Fruit fly (Drosophila melanogaster) whole organism, embryonic: ENCODE measurements around the gene Wnt6.

Experiments used
- Ada2b ChIP-seq: fragments of 200-800 bp; sonication (Bioruptor generic); IDR thresholded peaks from 2 replicates; pipeline ENCODE4 v1.3.6; 2022; ENCODE audit warnings: missing biosample characterization, missing genetic modification characterization
- B-H1 ChIP-seq: fragments of 200-800 bp; sonication (Bioruptor generic); IDR thresholded peaks from 3 replicates; pipeline ENCODE4 v1.3.6; 2022; ENCODE audit warnings: missing biosample characterization, missing genetic modification characterization
- Bdp1 ChIP-seq: fragments of 200-800 bp; sonication (Bioruptor generic); optimal IDR thresholded peaks from 3 replicates; lab custom pipeline; 2016; ENCODE audit warnings: missing biosample characterization, missing genetic modification characterization
- BtbVII ChIP-seq: fragments of 200-800 bp; sonication (Bioruptor generic); optimal IDR thresholded peaks from 3 replicates; lab custom pipeline; 2017; ENCODE audit warnings: missing biosample characterization, mild to moderate bottlenecking, missing genetic modification characterization
- CG10543 ChIP-seq: fragments of 200-800 bp; sonication (Bioruptor generic); optimal IDR thresholded peaks from 3 replicates; lab custom pipeline; 2017; ENCODE audit warnings: missing biosample characterization, mild to moderate bottlenecking, missing genetic modification characterization, moderate library complexity
- CG10959 ChIP-seq: fragments of 200-800 bp; sonication (Bioruptor generic); IDR thresholded peaks from 2 replicates; pipeline ENCODE4 v1.3.6; 2022; ENCODE audit warnings: missing biosample characterization, missing genetic modification characterization
- CG11695 ChIP-seq: fragments of 200-800 bp; sonication (Bioruptor generic); IDR thresholded peaks from 3 replicates; pipeline ENCODE4 v1.3.6; 2022; ENCODE audit warnings: missing biosample characterization, missing genetic modification characterization
- CG13296 ChIP-seq: fragments of 200-800 bp; sonication (Bioruptor generic); optimal IDR thresholded peaks from 3 replicates; lab custom pipeline; 2018; ENCODE audit warnings: missing biosample characterization, mild to moderate bottlenecking, missing genetic modification characterization
- CG14441 ChIP-seq: fragments of 200-800 bp; sonication (Bioruptor generic); IDR thresholded peaks from 2 replicates; pipeline ENCODE4 v1.3.6; 2022; ENCODE audit warnings: missing biosample characterization, missing genetic modification characterization
- CG14667 ChIP-seq: fragments of 200-800 bp; sonication (Bioruptor generic); IDR thresholded peaks from 2 replicates; pipeline ENCODE4 v1.3.6; 2022; ENCODE audit warnings: missing biosample characterization, missing genetic modification characterization
- CG14965 ChIP-seq: fragments of 200-800 bp; sonication (Bioruptor generic); optimal IDR thresholded peaks from 2 replicates; lab custom pipeline; 2016; ENCODE audit warnings: missing biosample characterization, missing genetic modification characterization, borderline replicate concordance
- CG1603 ChIP-seq: fragments of 200-800 bp; sonication (Bioruptor generic); optimal IDR thresholded peaks from 2 replicates; lab custom pipeline; 2019; ENCODE audit warnings: missing biosample characterization, mild to moderate bottlenecking, missing genetic modification characterization, moderate library complexity
- CG3995 ChIP-seq: fragments of 200-800 bp; sonication (Bioruptor generic); optimal IDR thresholded peaks from 3 replicates; lab custom pipeline; 2016; ENCODE audit warnings: missing biosample characterization, missing genetic modification characterization
- CG4360 ChIP-seq: fragments of 200-800 bp; sonication (Bioruptor generic); IDR thresholded peaks from 2 replicates; pipeline ENCODE4 v1.3.6; 2022; ENCODE audit warnings: missing biosample characterization, missing genetic modification characterization
- CG4404 ChIP-seq: fragments of 200-800 bp; sonication (Bioruptor generic); IDR thresholded peaks from 2 replicates; pipeline ENCODE4 v1.3.6; 2022; ENCODE audit warnings: missing biosample characterization, missing genetic modification characterization
- CG4730 ChIP-seq: fragments of 200-800 bp; sonication (Bioruptor generic); IDR thresholded peaks from 2 replicates; pipeline ENCODE4 v1.3.6; 2022; ENCODE audit warnings: missing biosample characterization, missing genetic modification characterization
- CG7357 ChIP-seq: fragments of 200-800 bp; sonication (Bioruptor generic); IDR thresholded peaks from 3 replicates; pipeline ENCODE4 v1.3.6; 2022; ENCODE audit warnings: missing biosample characterization, missing genetic modification characterization
- CG8388 ChIP-seq: fragments of 200-800 bp; sonication (Bioruptor generic); optimal IDR thresholded peaks from 2 replicates; lab custom pipeline; 2019; ENCODE audit warnings: missing biosample characterization, mild to moderate bottlenecking, missing genetic modification characterization, moderate library complexity
- CHES-1-like ChIP-seq: fragments of 200-800 bp; sonication (Bioruptor generic); optimal IDR thresholded peaks from 2 replicates; lab custom pipeline; 2016; ENCODE audit warnings: missing biosample characterization, missing genetic modification characterization
- Dbx ChIP-seq: fragments of 200-800 bp; sonication (Bioruptor generic); IDR thresholded peaks from 3 replicates; pipeline ENCODE4 v1.3.6; 2022; ENCODE audit warnings: missing biosample characterization, missing genetic modification characterization
- Doc2 ChIP-seq: fragments of 200-800 bp; sonication (Bioruptor generic); IDR thresholded peaks from 2 replicates; pipeline ENCODE4 v1.3.6; 2022; ENCODE audit warnings: missing biosample characterization, missing genetic modification characterization
- E2f1 ChIP-seq: fragments of 200-800 bp; sonication (Bioruptor generic); IDR thresholded peaks from 2 replicates; pipeline ENCODE4 v1.3.6; 2022; ENCODE audit warnings: missing biosample characterization, missing genetic modification characterization
- Fer3 ChIP-seq: fragments of 200-800 bp; sonication (Bioruptor generic); optimal IDR thresholded peaks from 2 replicates; lab custom pipeline; 2018; ENCODE audit warnings: missing biosample characterization, mild to moderate bottlenecking, missing genetic modification characterization, moderate library complexity
- HmgZ ChIP-seq: fragments of 200-800 bp; sonication (Bioruptor generic); optimal IDR thresholded peaks from 2 replicates; lab custom pipeline; 2018; ENCODE audit warnings: missing biosample characterization, mild to moderate bottlenecking, missing genetic modification characterization
- Myb ChIP-seq: fragments of 200-800 bp; sonication (Bioruptor generic); optimal IDR thresholded peaks from 2 replicates; lab custom pipeline; 2016; ENCODE audit warnings: missing biosample characterization, missing genetic modification characterization
- Optix ChIP-seq: fragments of 200-800 bp; sonication (Bioruptor generic); IDR thresholded peaks from 3 replicates; pipeline ENCODE4 v1.3.6; 2022; ENCODE audit warnings: missing biosample characterization, missing genetic modification characterization
- Ptx1 ChIP-seq: fragments of 200-800 bp; sonication (Bioruptor generic); IDR thresholded peaks from 2 replicates; pipeline ENCODE4 v1.3.6; 2022; ENCODE audit warnings: missing biosample characterization, missing genetic modification characterization
- Rfx ChIP-seq: fragments of 200-800 bp; sonication (Bioruptor generic); IDR thresholded peaks from 2 replicates; pipeline ENCODE4 v1.3.6; 2022; ENCODE audit warnings: missing biosample characterization, missing genetic modification characterization
- Sox102F ChIP-seq: fragments of 200-800 bp; sonication (Bioruptor generic); optimal IDR thresholded peaks from 2 replicates; lab custom pipeline; 2018; ENCODE audit warnings: missing biosample characterization, mild to moderate bottlenecking, missing genetic modification characterization, moderate library complexity
- Xrp1 ChIP-seq: fragments of 200-800 bp; sonication (Bioruptor generic); IDR thresholded peaks from 2 replicates; pipeline ENCODE4 v1.3.6; 2022; ENCODE audit warnings: missing biosample characterization, missing genetic modification characterization
- caup ChIP-seq: fragments of 200-800 bp; sonication (Bioruptor generic); optimal IDR thresholded peaks from 3 replicates; lab custom pipeline; 2017; ENCODE audit warnings: missing biosample characterization, mild to moderate bottlenecking, missing genetic modification characterization, moderate library complexity; ENCODE audit not compliant: severe bottlenecking
- esg ChIP-seq: fragments of 200-800 bp; sonication (Bioruptor generic); conservative IDR thresholded peaks from 2 replicates; pipeline ENCODE4 v1.3.6; 2022; ENCODE audit warnings: missing biosample characterization, missing genetic modification characterization
- fd64A ChIP-seq: fragments of 200-800 bp; sonication (Bioruptor generic); optimal IDR thresholded peaks from 3 replicates; lab custom pipeline; 2018; ENCODE audit warnings: missing biosample characterization, mild to moderate bottlenecking, missing genetic modification characterization
- fu2 ChIP-seq: fragments of 200-800 bp; sonication (Bioruptor generic); optimal IDR thresholded peaks from 2 replicates; lab custom pipeline; 2016; ENCODE audit warnings: missing biosample characterization, missing genetic modification characterization
- gcm ChIP-seq: fragments of 200-800 bp; sonication (Bioruptor generic); optimal IDR thresholded peaks from 2 replicates; lab custom pipeline; 2019; ENCODE audit warnings: missing biosample characterization, mild to moderate bottlenecking, missing genetic modification characterization, moderate library complexity
- ham ChIP-seq: fragments of 200-800 bp; sonication (Bioruptor generic); IDR thresholded peaks from 2 replicates; pipeline ENCODE4 v1.3.6; 2022; ENCODE audit warnings: missing biosample characterization, missing genetic modification characterization
- luna ChIP-seq: fragments of 200-800 bp; sonication (Bioruptor generic); optimal IDR thresholded peaks from 2 replicates; lab custom pipeline; 2016; ENCODE audit warnings: missing biosample characterization, missing genetic modification characterization
- peb ChIP-seq: fragments of 200-800 bp; sonication (Bioruptor generic); IDR thresholded peaks from 2 replicates; pipeline ENCODE4 v1.3.6; 2022; ENCODE audit warnings: missing biosample characterization, missing genetic modification characterization
- prd ChIP-seq, 3 experiments: fragments of >200 bp in 2 of 3; fragments of 200-800 bp in 1 of 3; sonication (Bioruptor generic) in 1 of 3; optimal IDR thresholded peaks in 2 of 3; IDR thresholded peaks in 1 of 3; 2 replicates in 2 of 3; 3 replicates in 1 of 3; pipeline versions ENCODE4 v1.3.6 to Lab custom; 2017 to 2022; ENCODE audit warnings: missing biosample characterization in 1 of 3, missing genetic modification characterization in 1 of 3
- ranshi ChIP-seq: fragments of 200-800 bp; sonication (Bioruptor generic); IDR thresholded peaks from 2 replicates; pipeline ENCODE4 v1.3.6; 2022; ENCODE audit warnings: missing biosample characterization, missing genetic modification characterization
- row ChIP-seq: fragments of 200-800 bp; sonication (Bioruptor generic); IDR thresholded peaks from 3 replicates; pipeline ENCODE4 v1.3.6; 2022; ENCODE audit warnings: missing biosample characterization, missing genetic modification characterization
- schlank ChIP-seq: fragments of 200-800 bp; sonication (Bioruptor generic); optimal IDR thresholded peaks from 2 replicates; lab custom pipeline; 2018; ENCODE audit warnings: missing biosample characterization, mild to moderate bottlenecking, missing genetic modification characterization
- sd ChIP-seq: fragments of 200-800 bp; sonication (Bioruptor generic); optimal IDR thresholded peaks from 3 replicates; lab custom pipeline; 2018; ENCODE audit warnings: missing biosample characterization, mild to moderate bottlenecking, missing genetic modification characterization, moderate library complexity
- sna ChIP-seq: fragments of 200-800 bp; sonication (Bioruptor generic); IDR thresholded peaks from 2 replicates; pipeline ENCODE4 v1.3.6; 2022; ENCODE audit warnings: missing biosample characterization, missing genetic modification characterization; ENCODE audit not compliant: partially characterized antibody
- so ChIP-seq: fragments of 200-800 bp; sonication (Bioruptor generic); IDR thresholded peaks from 3 replicates; pipeline ENCODE4 v1.3.6; 2022; ENCODE audit warnings: missing biosample characterization, missing genetic modification characterization
- ssp ChIP-seq: fragments of 200-800 bp; sonication (Bioruptor generic); IDR thresholded peaks from 2 replicates; pipeline ENCODE4 v1.3.6; 2022; ENCODE audit warnings: missing biosample characterization, missing genetic modification characterization
- tna ChIP-seq: fragments of 200-800 bp; sonication (Bioruptor generic); IDR thresholded peaks from 2 replicates; pipeline ENCODE4 v1.3.6; 2022; ENCODE audit warnings: missing biosample characterization, missing genetic modification characterization; ENCODE audit not compliant: partially characterized antibody
- yki ChIP-seq: fragments of >200 bp; optimal IDR thresholded peaks from 3 replicates; lab custom pipeline; 2018
- zfh1 ChIP-seq: fragments of 200-800 bp; sonication (Bioruptor generic); IDR thresholded peaks from 3 replicates; pipeline ENCODE4 v1.3.6; 2022; ENCODE audit warnings: missing biosample characterization, missing genetic modification characterization

The Wnt6 gene

DNA sequence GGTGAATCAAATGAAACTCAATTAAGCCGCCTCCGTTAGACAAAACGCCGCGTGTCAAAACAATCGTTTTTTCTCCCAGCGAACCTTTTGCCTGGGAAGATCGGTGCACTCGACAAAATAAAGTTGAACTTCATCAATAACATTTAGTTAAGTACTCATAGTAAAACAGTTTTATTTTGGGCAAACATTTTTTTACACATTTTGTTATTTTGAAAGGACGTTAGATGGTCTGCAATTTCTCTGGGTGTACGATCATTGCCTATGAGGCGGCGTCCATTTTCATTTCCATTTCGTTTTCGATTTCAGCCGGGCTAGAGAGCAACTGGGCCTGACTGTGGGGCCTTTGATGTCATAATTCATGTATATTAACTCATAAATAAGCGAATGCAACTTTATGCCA, 7.1 kb upstream of the Wnt6 start (continued):
- TF ChIP-seq gcm (GFP tag; lab: Kevin White, UChicago) (no peak), CG4360 (GFP tag; lab: Robert Waterston, UW) (no peak), BtbVII (GFP tag; lab: Kevin White, UChicago) (no peak), peb (GFP tag; lab: Robert Waterston, UW) (0 out of 2 replicates have a peak, but pooled peaks have one; percentile 35), schlank (tag; lab: Kevin White, UChicago) (no peak), yki (lab: Kevin White, UChicago) (no peak), so (GFP tag; lab: Robert Waterston, UW) (no peak), Bdp1 (GFP tag; lab: Kevin White, UChicago) (no peak), Rfx (GFP tag; lab: Robert Waterston, UW) (no peak), zfh1 (GFP tag; lab: Robert Waterston, UW) (no peak), CG10959 (GFP tag; lab: Robert Waterston, UW) (no peak)

DNA sequence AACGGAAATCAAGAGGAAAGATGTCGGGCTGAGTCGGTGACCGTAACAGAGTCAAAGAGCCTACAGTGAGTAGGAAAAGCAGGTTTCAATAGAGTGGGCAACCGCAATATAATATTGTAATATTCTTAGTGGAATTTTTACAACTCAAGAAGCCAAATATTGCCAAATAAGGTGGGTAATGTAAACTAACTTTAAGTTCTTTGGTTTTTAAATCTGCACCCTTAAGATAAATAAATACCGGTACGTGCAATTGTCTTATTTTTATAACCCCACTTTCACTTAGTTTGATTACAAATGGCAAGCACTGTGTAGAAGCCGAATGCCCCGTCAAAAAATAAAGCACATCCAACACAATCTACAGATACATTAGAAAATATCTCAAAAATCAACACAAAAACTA, 734 bp upstream of the Wnt6 start:
- TF ChIP-seq CG8388 (GFP tag; lab: Kevin White, UChicago) (peak; percentile 99), CG14667 (GFP tag; lab: Robert Waterston, UW) (peak; percentile 45; the same call in 1 of the 2 replicates), CG14441 (GFP tag; lab: Robert Waterston, UW) (peak; percentile 32; the same call in 1 of the 2 replicates), Xrp1 (GFP tag; lab: Robert Waterston, UW) (peak; percentile 15; the same call in 1 of the 2 replicates), E2f1 (peak; percentile 35; the same call in 1 of the 2 replicates), Dbx (GFP tag; lab: Robert Waterston, UW) (peak; percentile 39; the same call in 1 of the 3 replicates), fd64A (GFP tag; lab: Kevin White, UChicago) (no peak), Ada2b (GFP tag; lab: Robert Waterston, UW) (peak; percentile 33; the same call in 1 of the 2 replicates), CG4404 (peak; percentile 44), B-H1 (GFP tag; lab: Robert Waterston, UW) (peak; percentile 22), Optix (GFP tag; lab: Robert Waterston, UW) (no peak), CG14965 (GFP tag; lab: Kevin White, UChicago) (no peak), Sox102F (peak; percentile 22), CG7357 (GFP tag; lab: Robert Waterston, UW) (peak; percentile 41; the same call in 1 of the 3 replicates), CG3995 (GFP tag; lab: Kevin White, UChicago) (no peak), tna (GFP tag; lab: Robert Waterston, UW) (no peak), CG13296 (GFP tag; lab: Kevin White, UChicago) (no peak), HmgZ (tag; lab: Kevin White, UChicago) (peak; percentile 14), ranshi (GFP tag; lab: Robert Waterston, UW) (peak; percentile 30; the same call in 1 of the 2 replicates), sd (tag; lab: Kevin White, UChicago) (peak; percentile 12), caup (GFP tag; lab: Kevin White, UChicago) (no peak), Rfx (GFP tag; lab: Robert Waterston, UW) (peak; percentile 14), ham (GFP tag; lab: Robert Waterston, UW) (no peak), luna (GFP tag; lab: Kevin White, UChicago) (no peak), ssp (GFP tag; lab: Robert Waterston, UW) (peak; percentile 39; the same call in 1 of the 2 replicates), esg (GFP tag; lab: Robert Waterston, UW) (0 out of 2 replicates have a peak, but pooled peaks have one; percentile 5), CG4730 (GFP tag; lab: Robert Waterston, UW) (0 out of 2 replicates have a peak, but pooled peaks have one; percentile 8), Ptx1 (GFP tag; lab: Robert Waterston, UW) (peak; percentile 30; the same call in 1 of the 2 replicates), Myb (GFP tag; lab: Kevin White, UChicago) (peak; percentile 12), Doc2 (GFP tag; lab: Robert Waterston, UW) (peak; percentile 39; the same call in 1 of the 2 replicates), CG10543 (GFP tag; lab: Kevin White, UChicago) (peak; percentile 2), Fer3 (tag; lab: Kevin White, UChicago) (peak; percentile 8), prd (optimal IDR thresholded peaks at IDR 0.05; lab: Kevin White, UChicago) (no peak), prd (GFP tag; IDR thresholded peaks at IDR 0.05; lab: Robert Waterston, UW) (peak; percentile 76), CHES-1-like (no peak), fu2 (GFP tag; lab: Kevin White, UChicago) (no peak), row (GFP tag; lab: Robert Waterston, UW) (peak; percentile 84), CG11695 (GFP tag; lab: Robert Waterston, UW) (0 out of 3 replicates have a peak, but pooled peaks have one; percentile 7), sna (GFP tag; lab: Robert Waterston, UW) (no peak), CG1603 (tag; lab: Kevin White, UChicago) (peak; percentile 33)
